Fruit fly (Drosophila melanogaster): Measurements from ENCODE around the gene eIF2beta.

Gene eIF2beta

DNA sequence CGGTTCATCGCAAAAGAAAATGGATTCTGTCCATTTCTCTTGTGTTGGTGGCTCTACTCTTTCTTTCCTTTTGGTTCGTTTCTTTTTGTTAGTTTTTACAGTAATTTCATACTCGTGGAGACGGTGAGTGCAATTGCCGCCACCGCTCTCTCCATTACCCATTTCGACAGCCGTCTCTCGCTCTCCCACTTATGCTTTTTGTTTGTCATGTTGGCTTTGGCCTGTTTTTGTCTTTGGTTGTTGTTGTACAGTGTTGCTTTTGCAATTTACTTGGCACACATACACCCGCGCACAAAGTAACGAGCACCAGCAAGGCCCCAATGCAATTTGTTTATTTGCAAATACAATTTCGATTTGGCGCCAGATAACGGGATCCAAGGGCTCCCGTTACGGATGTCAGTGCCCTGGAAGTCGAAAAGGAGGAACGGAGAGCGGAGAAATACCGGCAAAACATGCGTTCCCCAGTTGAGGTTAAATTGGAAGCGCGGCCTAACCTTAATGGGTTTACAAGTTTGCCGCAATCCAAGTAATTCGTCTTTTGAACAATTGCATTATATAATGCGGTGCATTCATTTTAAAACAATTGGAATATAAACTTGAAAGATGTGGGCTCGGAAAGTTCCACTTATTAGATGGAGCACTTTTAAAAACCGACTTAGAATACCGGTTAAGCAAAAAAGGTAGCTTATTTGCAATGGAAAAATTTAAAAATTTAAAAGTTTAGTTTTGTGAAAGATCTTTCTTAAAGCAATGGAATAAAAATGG, 10.7 kb downstream of the eIF2beta start (continued):
- TF ChIP-seq CG11398 (GFP tag; optimal IDR thresholded peaks at IDR 0.05) (no peak), CG8089 (GFP tag; optimal IDR thresholded peaks at IDR 0.05) (no peak), chinmo (GFP tag; IDR thresholded peaks at IDR 0.05; ENCODE audit: partially characterized antibody) (0 out of 4 replicates have a peak, but pooled peaks have one; percentile 35), bigmax (GFP tag; optimal IDR thresholded peaks at IDR 0.05) (peak; percentile 84), CG9797 (GFP tag; optimal IDR thresholded peaks at IDR 0.05) (no peak), lola (GFP tag; optimal IDR thresholded peaks at IDR 0.05) (no peak), bsh (GFP tag; optimal IDR thresholded peaks at IDR 0.05) (peak in 1 of 2 experiments; percentile 89), Pdp1 (GFP tag; optimal IDR thresholded peaks at IDR 0.05) (peak in 1 of 2 experiments; percentile 85), CG18011 (GFP tag; optimal IDR thresholded peaks at IDR 0.05) (no peak), CG9817 (tag; optimal IDR thresholded peaks at IDR 0.05) (no peak), Myb (GFP tag; optimal IDR thresholded peaks at IDR 0.05) (no peak), rib (GFP tag; IDR thresholded peaks at IDR 0.05) (no peak), D19B (GFP tag; optimal IDR thresholded peaks at IDR 0.05) (no peak), cg (GFP tag; optimal IDR thresholded peaks at IDR 0.05) (peak; percentile 14), CG17361 (GFP tag; IDR thresholded peaks at IDR 0.05) (no peak), nom (GFP tag; optimal IDR thresholded peaks at IDR 0.05) (peak; percentile 95), luna (GFP tag; optimal IDR thresholded peaks at IDR 0.05) (no peak), Dfd (GFP tag; optimal IDR thresholded peaks at IDR 0.05) (no peak), gcm2 (GFP tag; optimal IDR thresholded peaks at IDR 0.05) (no peak), dm (GFP tag; optimal IDR thresholded peaks at IDR 0.05) (no peak), Mes4 (GFP tag; optimal IDR thresholded peaks at IDR 0.05) (no peak), CG3847 (GFP tag; IDR thresholded peaks at IDR 0.05) (no peak), CG15514 (GFP tag; optimal IDR thresholded peaks at IDR 0.05) (no peak), CG16815 (GFP tag; optimal IDR thresholded peaks at IDR 0.05) (no peak), CG4360 (GFP tag; IDR thresholded peaks at IDR 0.05) (peak; percentile 68), Drgx (GFP tag; IDR thresholded peaks at IDR 0.05) (peak; percentile 72), Neu2 (GFP tag; optimal IDR thresholded peaks at IDR 0.05; ENCODE audit: borderline replicate concordance) (no peak), CG34224 (GFP tag; IDR thresholded peaks at IDR 0.05; ENCODE audit: partially characterized antibody) (0 out of 3 replicates have a peak, but pooled peaks have one; percentile 14), fd96Cb (tag; optimal IDR thresholded peaks at IDR 0.05) (no peak), hb (GFP tag; IDR thresholded peaks at IDR 0.05; ENCODE audit: partially characterized antibody) (no peak), CG10431 (GFP tag; optimal IDR thresholded peaks at IDR 0.05) (no peak), Hey (tag; optimal IDR thresholded peaks at IDR 0.05) (no peak), CG2199 (GFP tag; IDR thresholded peaks at IDR 0.05) (0 out of 3 replicates have a peak, but pooled peaks have one; percentile 7), gsb-n (tag; optimal IDR thresholded peaks at IDR 0.05) (no peak), Doc3 (GFP tag; IDR thresholded peaks at IDR 0.05; ENCODE audit: partially characterized antibody) (no peak), ro (GFP tag; IDR thresholded peaks at IDR 0.05) (no peak), CG7372 (GFP tag; IDR thresholded peaks at IDR 0.05) (no peak), Jarid2 (GFP tag; optimal IDR thresholded peaks at IDR 0.05) (no peak), CG7928 (GFP tag; optimal IDR thresholded peaks at IDR 0.05) (no peak), ara (GFP tag; IDR thresholded peaks at IDR 0.05) (no peak), emc (GFP tag; optimal IDR thresholded peaks at IDR 0.05) (no peak), jing (GFP tag; optimal IDR thresholded peaks at IDR 0.05) (no peak), tin (GFP tag; optimal IDR thresholded peaks at IDR 0.05) (no peak), CG7745 (tag; optimal IDR thresholded peaks at IDR 0.05) (no peak), YL-1 (GFP tag; optimal IDR thresholded peaks at IDR 0.05) (no peak), zfh1 (GFP tag; IDR thresholded peaks at IDR 0.05) (no peak), NC2α (GFP tag; optimal IDR thresholded peaks at IDR 0.05) (no peak), tap (tag; optimal IDR thresholded peaks at IDR 0.05) (no peak)
